2 worm cellular contexts compared by ENCODE assay signal in genomic region chrIII:2023435-2023834, ce11.
TF ChIP-seq lines count a peak whose summit lies in the region.

No protein-coding gene starts in this region.

TF ChIP-seq in whole organism, early embryonic, 17 proteins besides CTCF, POLR2A, EP300 and RAD21:
- peak; percentile 56 for TF ChIP-seq ceh-36 (tag; optimal IDR thresholded peaks at IDR 0.05; lab: Kevin White, UChicago)

TF ChIP-seq in whole organism, late embryonic, 69 proteins besides CTCF, POLR2A, EP300 and RAD21:
- peak; percentile 62 for TF ChIP-seq dve-1 (tag; optimal IDR thresholded peaks at IDR 0.05; lab: Kevin White, UChicago)
TF ChIP-seq in whole organism, late embryonic: peak in this region for 1; not testable (repeated sequence) for 68.
